Worm (Caenorhabditis elegans) whole organism, late embryonic: ENCODE measurements around the gene F36H5.10.

Experiments used
- F13H6.1 ChIP-seq: sonication (generic microtip); optimal IDR thresholded peaks from 2 replicates; lab custom pipeline; 2016; ENCODE audit warnings: missing genetic modification characterization, missing compliant biosample characterization
- K02D7.2 ChIP-seq: sonication (generic microtip); optimal IDR thresholded peaks from 2 replicates; lab custom pipeline; 2017; ENCODE audit warnings: mild to moderate bottlenecking, missing genetic modification characterization, missing compliant biosample characterization
- K09A11.1 ChIP-seq: sonication (generic microtip); optimal IDR thresholded peaks from 2 replicates; lab custom pipeline; 2017; ENCODE audit warnings: antibody characterized with exemption, mild to moderate bottlenecking, missing genetic modification characterization, missing compliant biosample characterization; ENCODE audit not compliant: insufficient read depth
- Y22D7AL.16 ChIP-seq: sonication (generic microtip); optimal IDR thresholded peaks from 2 replicates; lab custom pipeline; 2016; ENCODE audit warnings: missing genetic modification characterization, missing compliant biosample characterization
- ama-1 ChIP-seq: fragments of 150-350 bp; optimal IDR thresholded peaks from 2 replicates; lab custom pipeline; 2014
- ceh-18 ChIP-seq: sonication (generic microtip); optimal IDR thresholded peaks from 2 replicates; lab custom pipeline; 2016; ENCODE audit warnings: missing genetic modification characterization, missing compliant biosample characterization
- ceh-2 ChIP-seq: sonication (generic microtip); optimal IDR thresholded peaks from 2 replicates; lab custom pipeline; 2016; ENCODE audit warnings: missing genotype, missing genetic modification characterization, missing compliant biosample characterization
- ceh-22 ChIP-seq: sonication (generic microtip); optimal IDR thresholded peaks from 2 replicates; lab custom pipeline; 2017; ENCODE audit warnings: missing biosample characterization, missing genetic modification characterization
- ceh-24 ChIP-seq: sonication (generic microtip); optimal IDR thresholded peaks from 2 replicates; lab custom pipeline; 2016; ENCODE audit warnings: mild to moderate bottlenecking, missing genetic modification characterization, missing compliant biosample characterization
- ceh-30 ChIP-seq: fragments of 150-350 bp; optimal IDR thresholded peaks from 2 replicates; lab custom pipeline; 2014; ENCODE audit warnings: missing biosample characterization, missing genetic modification characterization
- ceh-34 ChIP-seq: sonication (generic microtip); optimal IDR thresholded peaks from 2 replicates; lab custom pipeline; 2016; ENCODE audit warnings: mild to moderate bottlenecking, missing genetic modification characterization, missing compliant biosample characterization
- ceh-48 ChIP-seq: sonication (generic microtip); optimal IDR thresholded peaks from 2 replicates; lab custom pipeline; 2016; ENCODE audit warnings: missing genetic modification characterization, inconsistent platforms, missing compliant biosample characterization
- ceh-9 ChIP-seq: sonication (generic microtip); optimal IDR thresholded peaks from 2 replicates; lab custom pipeline; 2016; ENCODE audit warnings: mild to moderate bottlenecking, missing genetic modification characterization, inconsistent platforms, missing compliant biosample characterization
- che-1 ChIP-seq: sonication (generic microtip); optimal IDR thresholded peaks from 2 replicates; lab custom pipeline; 2016; ENCODE audit warnings: mild to moderate bottlenecking, missing genetic modification characterization, missing compliant biosample characterization
- dmd-4 ChIP-seq: sonication (generic microtip); optimal IDR thresholded peaks from 2 replicates; lab custom pipeline; 2016; ENCODE audit warnings: borderline replicate concordance, missing genetic modification characterization, missing compliant biosample characterization
- dve-1 ChIP-seq: sonication (generic microtip); optimal IDR thresholded peaks from 2 replicates; lab custom pipeline; 2017; ENCODE audit warnings: antibody characterized with exemption, mild to moderate bottlenecking, missing genetic modification characterization, missing compliant biosample characterization
- fkh-10 ChIP-seq: fragments of 150-350 bp; optimal IDR thresholded peaks from 2 replicates; lab custom pipeline; 2014; ENCODE audit warnings: missing biosample characterization, missing genetic modification reagents, missing genetic modification characterization
- hlh-13 ChIP-seq: fragments of 200-800 bp; sonication (Bioruptor generic); optimal IDR thresholded peaks from 2 replicates; lab custom pipeline; 2018; ENCODE audit warnings: mild to moderate bottlenecking, missing genetic modification characterization, missing compliant biosample characterization
- hlh-6 ChIP-seq: sonication (generic microtip); optimal IDR thresholded peaks from 2 replicates; lab custom pipeline; 2016; ENCODE audit warnings: missing genotype, missing genetic modification characterization, missing compliant biosample characterization
- lim-6 ChIP-seq: sonication (generic microtip); optimal IDR thresholded peaks from 2 replicates; lab custom pipeline; 2016; ENCODE audit warnings: missing genetic modification characterization, missing compliant biosample characterization
- lin-11 ChIP-seq: fragments of 200-800 bp; sonication (Bioruptor generic); optimal IDR thresholded peaks from 2 replicates; lab custom pipeline; 2018; ENCODE audit warnings: mild to moderate bottlenecking, missing genetic modification characterization, missing compliant biosample characterization
- madf-2 ChIP-seq: sonication (generic microtip); optimal IDR thresholded peaks from 2 replicates; lab custom pipeline; 2017; ENCODE audit warnings: missing genetic modification characterization, missing compliant biosample characterization
- mec-3 ChIP-seq: sonication (generic microtip); optimal IDR thresholded peaks from 2 replicates; lab custom pipeline; 2016; ENCODE audit warnings: borderline replicate concordance, missing genetic modification characterization, missing compliant biosample characterization
- nhr-11 ChIP-seq: fragments of 150-350 bp; optimal IDR thresholded peaks from 2 replicates; lab custom pipeline; 2014; ENCODE audit warnings: missing biosample characterization, missing genetic modification characterization
- nhr-232 ChIP-seq: sonication (generic microtip); optimal IDR thresholded peaks from 2 replicates; lab custom pipeline; 2016; ENCODE audit warnings: missing genetic modification characterization, missing compliant biosample characterization
- npax-4 ChIP-seq: sonication (generic microtip); optimal IDR thresholded peaks from 2 replicates; lab custom pipeline; 2016; ENCODE audit warnings: missing genetic modification characterization, missing compliant biosample characterization
- pag-3 ChIP-seq: sonication (generic microtip); optimal IDR thresholded peaks from 2 replicates; lab custom pipeline; 2016; ENCODE audit warnings: missing compliant biosample characterization, missing genetic modification characterization, borderline replicate concordance
- pat-9 ChIP-seq: fragments of 200-800 bp; sonication (Bioruptor generic); optimal IDR thresholded peaks from 2 replicates; lab custom pipeline; 2018; ENCODE audit warnings: mild to moderate bottlenecking, missing genetic modification characterization, moderate library complexity, missing compliant biosample characterization
- pax-1 ChIP-seq: fragments of 150-350 bp; optimal IDR thresholded peaks from 2 replicates; lab custom pipeline; 2014; ENCODE audit warnings: missing biosample characterization, missing genetic modification characterization
- pha-4 ChIP-seq: fragments of 150-350 bp; optimal IDR thresholded peaks from 2 replicates; lab custom pipeline; 2018; ENCODE audit warnings: missing biosample characterization, missing genetic modification reagents, missing genetic modification characterization
- pqm-1 ChIP-seq: sonication (generic microtip); optimal IDR thresholded peaks from 2 replicates; lab custom pipeline; 2016; ENCODE audit warnings: missing genetic modification characterization, missing compliant biosample characterization
- ref-2 ChIP-seq: sonication (generic microtip); optimal IDR thresholded peaks from 2 replicates; lab custom pipeline; 2016; ENCODE audit warnings: missing genetic modification characterization, missing compliant biosample characterization
- rnt-1 ChIP-seq: sonication (generic microtip); optimal IDR thresholded peaks from 2 replicates; lab custom pipeline; 2016; ENCODE audit warnings: missing genetic modification characterization, missing compliant biosample characterization
- sox-2 ChIP-seq: fragments of 200-800 bp; sonication (Bioruptor generic); IDR thresholded peaks from 2 replicates; pipeline ENCODE4 v1.3.6; 2022; ENCODE audit warnings: missing genetic modification reagents, missing genetic modification characterization, missing compliant biosample characterization
- tbx-7 ChIP-seq: sonication (generic microtip); optimal IDR thresholded peaks from 2 replicates; lab custom pipeline; 2016; ENCODE audit warnings: missing genotype, missing genetic modification characterization, missing compliant biosample characterization
- unc-3 ChIP-seq, 2 experiments: fragments of 200-800 bp in 1 of 2; sonication (Bioruptor generic) in 1 of 2; sonication (generic microtip) in 1 of 2; conservative IDR thresholded peaks in 1 of 2; optimal IDR thresholded peaks in 1 of 2; 2 replicates each; pipeline versions ENCODE4 v1.3.6 to Lab custom; 2016 to 2022; ENCODE audit warnings: missing compliant biosample characterization in 2 of 2, missing genetic modification characterization in 2 of 2, missing genetic modification reagents in 1 of 2
- unc-42 ChIP-seq: sonication (generic microtip); optimal IDR thresholded peaks from 2 replicates; lab custom pipeline; 2016; ENCODE audit warnings: missing genotype, missing genetic modification characterization, missing compliant biosample characterization
- unc-55 ChIP-seq: sonication (generic microtip); optimal IDR thresholded peaks from 2 replicates; lab custom pipeline; 2017; ENCODE audit warnings: missing biosample characterization, missing genetic modification reagents, missing genetic modification characterization
- unc-86 ChIP-seq: sonication (generic microtip); optimal IDR thresholded peaks from 2 replicates; lab custom pipeline; 2016; ENCODE audit warnings: missing genetic modification characterization, missing compliant biosample characterization
- ztf-16 ChIP-seq: sonication (generic microtip); optimal IDR thresholded peaks from 2 replicates; lab custom pipeline; 2017; ENCODE audit warnings: missing genetic modification characterization, missing compliant biosample characterization

The F36H5.10 gene

DNA sequence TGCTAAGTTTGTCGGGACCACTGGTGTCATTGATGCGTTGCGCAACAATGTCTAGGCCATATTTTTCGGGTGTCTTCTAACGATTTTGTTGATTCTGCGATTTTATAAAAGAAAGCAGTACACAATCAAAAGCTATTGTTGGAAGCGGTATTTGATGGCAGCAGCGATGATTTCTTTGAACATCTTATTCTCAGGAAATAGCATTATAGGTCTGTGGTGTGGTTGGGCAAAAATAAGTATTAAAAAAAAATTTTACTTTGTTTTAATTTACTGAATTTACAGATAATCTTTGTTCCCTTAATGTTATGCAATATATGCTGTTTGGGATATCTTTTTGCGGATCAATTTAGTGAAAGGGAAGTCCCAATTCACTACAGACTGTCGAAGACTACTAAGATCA is at the start of gene F36H5.10:
TSS of gene F36H5.10 (plus strand) at position 301 of the 400 bp plus-strand sequence.
- no peak for TF ChIP-seq mec-3 (tag; lab: Kevin White, UChicago)
- no peak for TF ChIP-seq unc-42 (tag; lab: Kevin White, UChicago)
- no peak for TF ChIP-seq fkh-10 (GFP tag; lab: Kevin White, UChicago)
- TF ChIP-seq ref-2 (tag; lab: Kevin White, UChicago) = no peak
- TF ChIP-seq F13H6.1 (tag; lab: Kevin White, UChicago) = no peak
- TF ChIP-seq pag-3 (tag; lab: Kevin White, UChicago) = no peak
- TF ChIP-seq ceh-22 (tag; lab: Kevin White, UChicago) = no peak
- no peak for TF ChIP-seq nhr-11
- TF ChIP-seq dve-1 (tag; lab: Kevin White, UChicago) = no peak

DNA sequence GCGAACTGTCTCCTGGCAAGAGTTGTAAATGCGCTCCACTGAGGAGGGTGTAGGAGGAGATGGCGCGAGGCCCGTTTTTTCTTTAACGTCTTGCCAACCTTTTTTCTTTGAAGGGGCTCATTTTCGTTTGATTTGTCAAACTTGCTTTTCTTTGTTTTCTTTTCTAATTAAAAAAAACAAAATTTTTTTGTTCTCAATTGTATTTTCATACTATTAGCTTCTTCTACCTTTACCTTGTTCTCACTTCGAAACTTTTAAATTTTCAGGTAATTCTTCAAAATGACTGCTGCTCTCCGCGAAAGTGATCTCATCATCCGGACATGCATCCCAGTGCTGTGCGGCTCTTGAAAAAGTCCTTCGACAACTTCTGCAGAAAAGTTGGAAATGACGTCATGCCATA is 47.2 kb upstream of the F36H5.10 start, which contains the start of gene fbxa-184:
TSS of gene fbxa-184 (plus strand) at position 301 of the 400 bp plus-strand sequence.
- TF ChIP-seq dmd-4 (tag; lab: Kevin White, UChicago) (no peak), ama-1 (no peak), pqm-1 (tag; lab: Kevin White, UChicago) (no peak), nhr-232 (tag; lab: Kevin White, UChicago) (no peak), pha-4 (tag; lab: Kevin White, UChicago) (no peak), Y22D7AL.16 (tag; lab: Kevin White, UChicago) (no peak), npax-4 (tag; lab: Kevin White, UChicago) (no peak), unc-86 (no peak), ceh-48 (tag; lab: Kevin White, UChicago) (no peak), sox-2 (GFP tag; lab: Robert Waterston, UW) (no peak), mec-3 (tag; lab: Kevin White, UChicago) (no peak), tbx-7 (no peak), unc-42 (tag; lab: Kevin White, UChicago) (no peak), unc-3 (GFP tag; conservative IDR thresholded peaks at IDR 0.05; lab: Robert Waterston, UW) (no peak), unc-3 (tag; optimal IDR thresholded peaks at IDR 0.05; lab: Kevin White, UChicago) (no peak)

DNA sequence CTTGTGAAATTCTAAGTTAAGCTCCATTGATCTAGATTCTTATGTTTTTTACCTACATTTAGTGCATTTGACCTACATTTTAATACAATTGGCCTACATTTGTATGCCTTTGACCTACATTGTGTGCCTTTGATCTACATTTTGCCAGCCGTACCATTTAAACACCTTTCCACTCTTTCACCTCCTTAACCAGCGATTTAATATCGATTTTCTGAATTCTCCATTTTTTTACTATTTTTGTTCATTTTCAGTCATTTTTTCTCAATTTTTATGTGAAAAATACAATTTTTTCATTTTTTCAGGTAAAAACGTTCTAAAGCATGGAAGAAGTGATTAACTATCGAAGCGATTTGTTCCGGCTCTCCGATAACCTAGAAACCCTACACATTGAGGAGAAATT is 44.2 kb upstream of the F36H5.10 start, which contains the start of gene btb-7:
TSS of gene btb-7 (plus strand) at position 301 of the 400 bp plus-strand sequence.
- TF ChIP-seq ztf-16 (tag; lab: Kevin White, UChicago) = no peak
- no peak for TF ChIP-seq lin-11 (tag; lab: Kevin White, UChicago)
- no peak for TF ChIP-seq ceh-18 (tag; lab: Kevin White, UChicago)
- TF ChIP-seq ceh-34 (tag; lab: Kevin White, UChicago) = no peak
- no peak for TF ChIP-seq ceh-24 (tag; lab: Kevin White, UChicago)
- TF ChIP-seq ama-1 = no peak
- TF ChIP-seq nhr-232 (tag; lab: Kevin White, UChicago) = no peak
- no peak for TF ChIP-seq unc-3 (GFP tag; conservative IDR thresholded peaks at IDR 0.05; lab: Robert Waterston, UW)
- TF ChIP-seq unc-3 (tag; optimal IDR thresholded peaks at IDR 0.05; lab: Kevin White, UChicago) = no peak
- TF ChIP-seq ceh-30 (tag; lab: Kevin White, UChicago) = no peak
- no peak for TF ChIP-seq K09A11.1 (tag; lab: Kevin White, UChicago)
- no peak for TF ChIP-seq ceh-48 (tag; lab: Kevin White, UChicago)
- TF ChIP-seq pha-4 (tag; lab: Kevin White, UChicago) = no peak
- no peak for TF ChIP-seq pat-9 (tag; lab: Kevin White, UChicago)
- no peak for TF ChIP-seq hlh-6 (tag; lab: Kevin White, UChicago)
- TF ChIP-seq K02D7.2 (tag; lab: Kevin White, UChicago) = no peak

DNA sequence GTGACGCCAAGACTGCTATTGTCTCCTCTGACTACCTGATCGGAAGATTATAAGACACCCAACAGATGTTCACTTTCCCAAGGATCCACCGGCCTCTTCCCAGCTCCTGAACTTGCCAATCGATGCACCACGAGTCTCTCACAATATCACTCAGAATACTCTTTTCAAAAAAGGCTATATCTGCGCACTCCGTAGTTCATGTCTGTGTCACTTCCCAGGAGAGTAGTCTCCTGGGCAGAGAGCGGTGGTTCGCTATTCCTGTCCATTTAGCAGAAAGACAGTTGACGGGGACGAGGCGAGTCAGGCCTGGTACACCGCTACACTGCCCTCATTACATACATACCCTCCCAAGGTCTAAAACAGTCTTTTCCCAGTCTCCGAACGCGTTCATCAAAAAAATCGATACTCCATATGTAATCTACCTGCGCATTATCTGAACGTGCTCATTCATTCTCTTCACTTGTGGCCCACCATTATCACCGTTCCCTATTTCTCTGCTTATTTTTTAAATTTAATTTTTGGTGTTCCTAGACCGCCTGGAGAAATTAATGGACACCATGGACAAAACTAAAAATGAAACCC is 42.3 kb upstream of the F36H5.10 start, which contains the start of gene btb-6:
TSS of gene btb-6 (plus strand) at position 532 of the 582 bp plus-strand sequence.
- TF ChIP-seq hlh-13 (no peak), unc-55 (GFP tag; lab: Kevin White, UChicago) (no peak), pqm-1 (tag; lab: Kevin White, UChicago) (no peak), dmd-4 (tag; lab: Kevin White, UChicago) (no peak), K09A11.1 (tag; lab: Kevin White, UChicago) (no peak), ceh-22 (tag; lab: Kevin White, UChicago) (no peak), pax-1 (no peak), lim-6 (tag; lab: Kevin White, UChicago) (no peak), ztf-16 (tag; lab: Kevin White, UChicago) (no peak), mec-3 (tag; lab: Kevin White, UChicago) (no peak), unc-42 (tag; lab: Kevin White, UChicago) (no peak), che-1 (no peak), ceh-2 (tag; lab: Kevin White, UChicago) (no peak), ceh-18 (tag; lab: Kevin White, UChicago) (no peak), rnt-1 (no peak), fkh-10 (GFP tag; lab: Kevin White, UChicago) (no peak), ref-2 (tag; lab: Kevin White, UChicago) (no peak), ceh-9 (tag; lab: Kevin White, UChicago) (no peak), nhr-232 (tag; lab: Kevin White, UChicago) (no peak), madf-2 (tag; lab: Kevin White, UChicago) (no peak)
